Worm (Caenorhabditis elegans): ENCODE results near the gene npp-5.

ce11 chrII:11577861-11578260 is 21.7 kb downstream of the npp-5 start:
- TF ChIP-seq hmbx-1 (tag; optimal IDR thresholded peaks at IDR 0.05) (no peak), sea-1 (GFP tag; conservative IDR thresholded peaks at IDR 0.05) (no peak), ama-1 (optimal IDR thresholded peaks at IDR 0.05) (no peak), tra-4 (tag; optimal IDR thresholded peaks at IDR 0.05) (no peak), hnd-1 (tag; optimal IDR thresholded peaks at IDR 0.05) (no peak), aly-1 (tag; optimal IDR thresholded peaks at IDR 0.05) (no peak), flt-1 (GFP tag; IDR thresholded peaks at IDR 0.05) (no peak), pes-1 (GFP tag; IDR thresholded peaks at IDR 0.05) (no peak), scrt-1 (GFP tag; IDR thresholded peaks at IDR 0.05) (no peak), F13C5.2 (tag; optimal IDR thresholded peaks at IDR 0.05) (no peak), B0310.2 (tag; optimal IDR thresholded peaks at IDR 0.05) (no peak), tbx-37 (GFP tag; conservative IDR thresholded peaks at IDR 0.05) (no peak), ceh-13 (GFP tag; optimal IDR thresholded peaks at IDR 0.05) (no peak)

All from whole organism, early embryonic.